Fruit fly (Drosophila melanogaster): Measurements from ENCODE around the gene REPTOR-BP.

The REPTOR-BP gene

dm6 chr2L:10298306-10298705 lies 34.4 kb downstream of the REPTOR-BP start (continued):
- TF ChIP-seq BtbVII (GFP tag; optimal IDR thresholded peaks at IDR 0.05) (no peak), zen2 (GFP tag; IDR thresholded peaks at IDR 0.05; ENCODE audit: partially characterized antibody) (no peak), CG15269 (tag; optimal IDR thresholded peaks at IDR 0.05) (no peak), CG9437 (GFP tag; optimal IDR thresholded peaks at IDR 0.05) (peak; percentile 54), nerfin-1 (tag; optimal IDR thresholded peaks at IDR 0.05) (peak; percentile 31), stwl (tag; optimal IDR thresholded peaks at IDR 0.05) (peak; percentile 92), disco-r (GFP tag; optimal IDR thresholded peaks at IDR 0.05) (no peak), eve (GFP tag; optimal IDR thresholded peaks at IDR 0.05) (no peak), CG7839 (tag; optimal IDR thresholded peaks at IDR 0.05) (peak; percentile 24), Mrtf (GFP tag; IDR thresholded peaks at IDR 0.05) (no peak), Fer3 (tag; optimal IDR thresholded peaks at IDR 0.05) (no peak), CG14710 (tag; optimal IDR thresholded peaks at IDR 0.05) (peak; percentile 22), Ets97D (GFP tag; optimal IDR thresholded peaks at IDR 0.05) (peak; percentile 49), eyg (GFP tag; optimal IDR thresholded peaks at IDR 0.05) (no peak), Abd-B (GFP tag; optimal IDR thresholded peaks at IDR 0.05) (no peak), klu (GFP tag; IDR thresholded peaks at IDR 0.05) (no peak), jumu (GFP tag; optimal IDR thresholded peaks at IDR 0.05) (peak; percentile 26), CG9215 (GFP tag; IDR thresholded peaks at IDR 0.05) (no peak), pum (GFP tag; optimal IDR thresholded peaks at IDR 0.05) (no peak), CG6272 (GFP tag; IDR thresholded peaks at IDR 0.05) (no peak), CG16779 (GFP tag; IDR thresholded peaks at IDR 0.05) (no peak), CG17912 (GFP tag; optimal IDR thresholded peaks at IDR 0.05) (peak; percentile 61), CG7357 (GFP tag; IDR thresholded peaks at IDR 0.05) (no peak), CG2889 (GFP tag; IDR thresholded peaks at IDR 0.05) (no peak), CG8944 (GFP tag; optimal IDR thresholded peaks at IDR 0.05) (no peak), Asciz (GFP tag; optimal IDR thresholded peaks at IDR 0.05) (no peak), h (optimal IDR thresholded peaks at IDR 0.05) (no peak), CG8765 (GFP tag; IDR thresholded peaks at IDR 0.05) (no peak), pan (optimal IDR thresholded peaks at IDR 0.05) (no peak), pan (GFP tag; optimal IDR thresholded peaks at IDR 0.05 in 1 of 2, IDR thresholded peaks at IDR 0.05 in 1 of 2) (no peak), toy (GFP tag; IDR thresholded peaks at IDR 0.05) (no peak), Side (GFP tag; optimal IDR thresholded peaks at IDR 0.05) (no peak), Sry-β (GFP tag; optimal IDR thresholded peaks at IDR 0.05) (no peak), NC2β (GFP tag; optimal IDR thresholded peaks at IDR 0.05) (peak; percentile 23), CG4282 (GFP tag; optimal IDR thresholded peaks at IDR 0.05) (no peak), Doc2 (GFP tag; IDR thresholded peaks at IDR 0.05) (no peak), CG11696 (GFP tag; IDR thresholded peaks at IDR 0.05) (no peak), Hr3 (GFP tag; optimal IDR thresholded peaks at IDR 0.05) (no peak), chm (GFP tag; IDR thresholded peaks at IDR 0.05) (no peak), ap (GFP tag; IDR thresholded peaks at IDR 0.05) (no peak), CG14667 (GFP tag; IDR thresholded peaks at IDR 0.05) (no peak), CG18262 (tag; optimal IDR thresholded peaks at IDR 0.05) (no peak), Pdp1 (GFP tag; optimal IDR thresholded peaks at IDR 0.05) (peak in 1 of 2 experiments; percentile 78), CG7271 (tag; optimal IDR thresholded peaks at IDR 0.05) (no peak), luna (GFP tag; optimal IDR thresholded peaks at IDR 0.05) (peak; percentile 28), Dref (GFP tag; IDR thresholded peaks at IDR 0.05) (peak; percentile 37; the same call in 1 of the 2 replicates), CG4424 (GFP tag; optimal IDR thresholded peaks at IDR 0.05) (no peak), HLHmδ (GFP tag; optimal IDR thresholded peaks at IDR 0.05) (no peak), slp2 (GFP tag; optimal IDR thresholded peaks at IDR 0.05) (no peak), CG4328 (GFP tag; optimal IDR thresholded peaks at IDR 0.05) (no peak), HLH3B (GFP tag; IDR thresholded peaks at IDR 0.05) (0 out of 2 replicates have a peak, but pooled peaks have one; percentile 15), CG2120 (GFP tag; optimal IDR thresholded peaks at IDR 0.05) (no peak), CG7745 (tag; optimal IDR thresholded peaks at IDR 0.05) (no peak)
